Fruit fly (Drosophila melanogaster): ENCODE data around the gene CG7341.

The CG7341 gene

DNA sequence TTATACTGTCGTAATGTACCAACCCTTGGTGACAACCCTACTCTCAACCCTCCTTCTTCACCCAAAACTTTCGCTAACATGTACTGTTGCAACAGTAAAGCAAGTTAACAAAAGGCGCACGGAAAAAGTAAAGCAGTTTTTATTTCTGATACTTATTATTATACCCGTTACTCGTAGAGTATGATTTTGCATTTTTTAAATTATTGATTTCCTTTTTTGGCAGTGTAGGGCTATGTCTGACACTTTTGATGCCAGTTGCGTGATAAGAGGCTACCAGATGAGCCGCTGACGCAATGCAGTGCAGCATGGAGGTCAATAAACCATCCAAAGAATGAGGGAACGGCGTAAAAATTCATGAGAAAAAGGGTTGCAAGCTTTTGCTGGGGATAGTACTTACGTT is 36.9 kb upstream of the CG7341 start:
- no peak for TF ChIP-seq gro (GFP tag; optimal IDR thresholded peaks at IDR 0.05)
- TF ChIP-seq C15 (GFP tag; IDR thresholded peaks at IDR 0.05): no peak
- TF ChIP-seq BtbVII (GFP tag; optimal IDR thresholded peaks at IDR 0.05): no peak
- TF ChIP-seq gsb-n (tag; optimal IDR thresholded peaks at IDR 0.05): no peak
- no peak for TF ChIP-seq org-1 (GFP tag; optimal IDR thresholded peaks at IDR 0.05)
- TF ChIP-seq CG17186 (GFP tag; optimal IDR thresholded peaks at IDR 0.05): no peak
- no peak for TF ChIP-seq Myb (GFP tag; optimal IDR thresholded peaks at IDR 0.05)
- TF ChIP-seq hbn (GFP tag; IDR thresholded peaks at IDR 0.05; ENCODE audit: partially characterized antibody): no peak
- TF ChIP-seq CG6813 (GFP tag; optimal IDR thresholded peaks at IDR 0.05): no peak
- no peak for TF ChIP-seq CG15011 (GFP tag; optimal IDR thresholded peaks at IDR 0.05)
- TF ChIP-seq Mes4 (GFP tag; optimal IDR thresholded peaks at IDR 0.05): no peak
- no peak for TF ChIP-seq CG2678 (tag; optimal IDR thresholded peaks at IDR 0.05)
- no peak for TF ChIP-seq Dbx (GFP tag; IDR thresholded peaks at IDR 0.05)
- no peak for TF ChIP-seq Hr3 (GFP tag; optimal IDR thresholded peaks at IDR 0.05)
- no peak for TF ChIP-seq CG6683 (GFP tag; optimal IDR thresholded peaks at IDR 0.05)
- no peak for TF ChIP-seq nau (GFP tag; optimal IDR thresholded peaks at IDR 0.05)

dm6 chr3L:18076649-18077048 is 36.1 kb upstream of the CG7341 start:
- TF ChIP-seq Blimp-1 (GFP tag; optimal IDR thresholded peaks at IDR 0.05) (peak; percentile 73), bsh (GFP tag; optimal IDR thresholded peaks at IDR 0.05) (peak in 1 of 2 experiments; percentile 22), dan (GFP tag; IDR thresholded peaks at IDR 0.05) (no peak), stwl (tag; optimal IDR thresholded peaks at IDR 0.05) (peak; percentile 20)

DNA sequence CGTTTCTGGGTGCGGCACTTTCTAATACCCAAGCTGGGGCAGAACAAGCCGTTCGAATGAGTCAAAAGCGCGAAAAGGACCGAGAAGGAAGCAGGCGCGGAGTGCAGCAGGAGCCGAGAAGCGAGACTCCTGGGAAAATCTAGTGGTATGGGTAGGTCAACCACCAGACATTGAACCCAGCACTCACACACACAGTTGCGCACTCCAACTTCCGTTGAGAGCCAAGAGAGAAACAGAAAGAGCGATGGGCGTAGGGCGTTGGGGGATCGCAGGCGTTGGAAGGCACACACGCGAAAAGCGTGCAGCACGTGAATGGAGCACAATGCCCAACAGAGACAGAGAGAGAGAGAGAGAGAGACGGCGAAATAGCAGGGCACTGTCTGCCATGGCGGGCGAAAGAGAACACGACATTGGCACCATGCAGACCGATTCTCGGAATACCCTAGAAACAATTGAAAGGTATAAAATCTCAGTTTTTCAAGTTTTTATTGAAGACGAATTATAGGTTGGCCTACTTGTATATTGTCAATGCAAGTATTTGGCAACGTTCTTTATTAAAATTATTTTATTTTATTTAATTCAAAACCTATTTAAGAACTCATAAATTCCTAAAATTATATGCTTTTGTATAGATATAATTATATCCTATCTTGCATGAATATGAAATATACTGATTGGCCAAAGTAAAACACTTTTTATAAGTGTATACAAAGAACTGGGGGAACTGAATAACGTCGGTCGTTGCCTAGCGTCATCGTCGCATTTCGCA is 34.9 kb upstream of the CG7341 start:
- TF ChIP-seq CG10147 (GFP tag; optimal IDR thresholded peaks at IDR 0.05): peak; percentile 33
- no peak for TF ChIP-seq esg (GFP tag; conservative IDR thresholded peaks at IDR 0.05)
- no peak for TF ChIP-seq bab2 (GFP tag; optimal IDR thresholded peaks at IDR 0.05)
- TF ChIP-seq CG15601 (tag; optimal IDR thresholded peaks at IDR 0.05): peak; percentile 10
- TF ChIP-seq odd (GFP tag; optimal IDR thresholded peaks at IDR 0.05): no peak
- peak; percentile 53 for TF ChIP-seq CG14710 (tag; optimal IDR thresholded peaks at IDR 0.05)
- no peak for TF ChIP-seq CG18476 (GFP tag; optimal IDR thresholded peaks at IDR 0.05)
- TF ChIP-seq knrl (GFP tag; IDR thresholded peaks at IDR 0.05; ENCODE audit: partially characterized antibody): no peak
- no peak for TF ChIP-seq sim (GFP tag; IDR thresholded peaks at IDR 0.05)
- TF ChIP-seq ind (GFP tag; optimal IDR thresholded peaks at IDR 0.05): peak; percentile 2
- no peak for TF ChIP-seq Rfx (GFP tag; IDR thresholded peaks at IDR 0.05)
- no peak for TF ChIP-seq Dip2 (GFP tag; IDR thresholded peaks at IDR 0.05)
- no peak for TF ChIP-seq dimm (GFP tag; IDR thresholded peaks at IDR 0.05)
- TF ChIP-seq Kr (GFP tag; optimal IDR thresholded peaks at IDR 0.05): no peak
- TF ChIP-seq dan (GFP tag; IDR thresholded peaks at IDR 0.05): no peak
- no peak for TF ChIP-seq CG3995 (GFP tag; optimal IDR thresholded peaks at IDR 0.05)
- no peak for TF ChIP-seq CG8944 (GFP tag; optimal IDR thresholded peaks at IDR 0.05)
- no peak for TF ChIP-seq ERR (GFP tag; optimal IDR thresholded peaks at IDR 0.05)
- no peak for TF ChIP-seq pfk (GFP tag; optimal IDR thresholded peaks at IDR 0.05)
- TF ChIP-seq CG13424 (tag; optimal IDR thresholded peaks at IDR 0.05): peak; percentile 61
- TF ChIP-seq sna (GFP tag; IDR thresholded peaks at IDR 0.05; ENCODE audit: partially characterized antibody): no peak
- no peak for TF ChIP-seq sob (GFP tag; IDR thresholded peaks at IDR 0.05)
- no peak for TF ChIP-seq gce (GFP tag; IDR thresholded peaks at IDR 0.05)
- no peak for TF ChIP-seq zf30C (GFP tag; optimal IDR thresholded peaks at IDR 0.05)
- peak; percentile 6 for TF ChIP-seq BtbVII (GFP tag; optimal IDR thresholded peaks at IDR 0.05)
- TF ChIP-seq CG13123 (GFP tag; optimal IDR thresholded peaks at IDR 0.05): no peak
- no peak for TF ChIP-seq CG14050 (GFP tag; IDR thresholded peaks at IDR 0.05)
- peak; percentile 47 for TF ChIP-seq fd96Cb (tag; optimal IDR thresholded peaks at IDR 0.05)
- TF ChIP-seq Ptx1 (GFP tag; IDR thresholded peaks at IDR 0.05): no peak; the same call in 1 of the 2 replicates

Measured in whole organism, embryonic.